Fruit fly (Drosophila melanogaster) whole organism, wandering third instar larva: ENCODE measurements around the gene CG1529.

Experiments used
- Abd-B ChIP-seq: fragments of >200 bp; optimal IDR thresholded peaks from 2 replicates; lab custom pipeline; 2017; ENCODE audit warnings: missing biosample characterization, missing genetic modification characterization
- CG32264 ChIP-seq: fragments of 200-800 bp; sonication (Bioruptor generic); optimal IDR thresholded peaks from 2 replicates; lab custom pipeline; 2016; ENCODE audit warnings: missing biosample characterization, missing genetic modification characterization
- CG9705 ChIP-seq: fragments of 200-800 bp; sonication (Bioruptor generic); optimal IDR thresholded peaks from 2 replicates; lab custom pipeline; 2018; ENCODE audit warnings: missing biosample characterization, mild to moderate bottlenecking, missing genetic modification characterization
- CrebA ChIP-seq: fragments of 200-800 bp; sonication (Bioruptor generic); optimal IDR thresholded peaks from 2 replicates; lab custom pipeline; 2016; ENCODE audit warnings: missing biosample characterization, mild to moderate bottlenecking, missing genetic modification characterization, borderline replicate concordance
- Dfd ChIP-seq: fragments of >200 bp; optimal IDR thresholded peaks from 2 replicates; lab custom pipeline; 2017; ENCODE audit warnings: missing biosample characterization, missing genetic modification characterization
- Dif ChIP-seq: fragments of 200-275, 200-300 bp; sonication (Bioruptor generic); optimal IDR thresholded peaks from 2 replicates; lab custom pipeline; 2018; ENCODE audit warnings: missing biosample characterization, missing genetic modification characterization; ENCODE audit not compliant: partially characterized antibody
- GATAd ChIP-seq: sonication (Bioruptor generic); optimal IDR thresholded peaks from 2 replicates; lab custom pipeline; 2016; ENCODE audit warnings: missing biosample characterization, missing genetic modification characterization
- HLH106 ChIP-seq: fragments of 200-800 bp; optimal IDR thresholded peaks from 3 replicates; lab custom pipeline; 2019; ENCODE audit warnings: missing biosample characterization, mild to moderate bottlenecking, missing genetic modification characterization, moderate library complexity
- Hnf4 ChIP-seq: fragments of 200-800 bp; sonication (Bioruptor generic); optimal IDR thresholded peaks from 2 replicates; lab custom pipeline; 2016; ENCODE audit warnings: missing biosample characterization, mild to moderate bottlenecking, missing genetic modification characterization
- Hr78 ChIP-seq: fragments of >200 bp; optimal IDR thresholded peaks from 2 replicates; lab custom pipeline; 2017; ENCODE audit warnings: missing biosample characterization, missing genetic modification characterization
- Hr83 ChIP-seq: fragments of 200-300 bp; sonication (Bioruptor generic); optimal IDR thresholded peaks from 2 replicates; lab custom pipeline; 2016; ENCODE audit warnings: missing biosample characterization, mild to moderate bottlenecking, missing genetic modification characterization, moderate library complexity; ENCODE audit not compliant: poor library complexity, severe bottlenecking
- Jra ChIP-seq: sonication (Bioruptor generic); optimal IDR thresholded peaks from 2 replicates; lab custom pipeline; 2016; ENCODE audit warnings: missing biosample characterization, missing genetic modification characterization
- Mio ChIP-seq: sonication (Bioruptor generic); optimal IDR thresholded peaks from 2 replicates; lab custom pipeline; 2016; ENCODE audit warnings: missing biosample characterization, missing genetic modification characterization
- Myc ChIP-seq: fragments of >200 bp; optimal IDR thresholded peaks from 2 replicates; lab custom pipeline; 2017
- N ChIP-seq: fragments of >200 bp; optimal IDR thresholded peaks from 2 replicates; lab custom pipeline; 2018; ENCODE audit warnings: missing biosample characterization, missing external identifiers, missing genetic modification characterization
- OdsH ChIP-seq: fragments of 200-800 bp; sonication (Bioruptor generic); optimal IDR thresholded peaks from 2 replicates; lab custom pipeline; 2016; ENCODE audit warnings: missing biosample characterization, mild to moderate bottlenecking, missing genetic modification characterization
- Rel ChIP-seq, 2 experiments: fragments of 200-800 bp; sonication (Bioruptor generic) in 1 of 2; optimal IDR thresholded peaks; 2 replicates in 1 of 2; 3 replicates in 1 of 2; lab custom pipeline; 2016 to 2019; ENCODE audit warnings: mild to moderate bottlenecking in 2 of 2, missing biosample characterization in 2 of 2, missing genetic modification characterization in 2 of 2, moderate library complexity in 1 of 2
- Sp1 ChIP-seq: fragments of 200-800 bp; sonication (Bioruptor generic); optimal IDR thresholded peaks from 3 replicates; lab custom pipeline; 2019; ENCODE audit warnings: missing biosample characterization, mild to moderate bottlenecking, missing genetic modification characterization, moderate library complexity
- Vsx2 ChIP-seq: fragments of 200-300, 225-300 bp; sonication (Bioruptor generic); optimal IDR thresholded peaks from 2 replicates; lab custom pipeline; 2018; ENCODE audit warnings: missing biosample characterization, missing genetic modification characterization; ENCODE audit not compliant: partially characterized antibody
- br ChIP-seq: fragments of 200-800 bp; sonication (Bioruptor generic); optimal IDR thresholded peaks from 2 replicates; lab custom pipeline; 2016; ENCODE audit warnings: missing biosample characterization, missing genetic modification characterization
- brk ChIP-seq: fragments of 200-800 bp; sonication (Bioruptor generic); optimal IDR thresholded peaks from 2 replicates; lab custom pipeline; 2016; ENCODE audit warnings: missing biosample characterization, mild to moderate bottlenecking, missing genetic modification characterization
- dl ChIP-seq, 2 experiments: fragments of 175-275, 200-275 bp in 1 of 2; fragments of 200-275 bp in 1 of 2; sonication (Bioruptor generic); optimal IDR thresholded peaks; lab custom pipeline; 2018; ENCODE audit warnings: mild to moderate bottlenecking in 2 of 2, missing biosample characterization in 2 of 2, missing genetic modification characterization in 2 of 2, moderate library complexity in 2 of 2; ENCODE audit not compliant: partially characterized antibody in 2 of 2, insufficient read depth in 1 of 2
- dmrt93B ChIP-seq: fragments of 200-800 bp; sonication (Bioruptor generic); optimal IDR thresholded peaks from 2 replicates; lab custom pipeline; 2018; ENCODE audit warnings: missing biosample characterization, mild to moderate bottlenecking, missing genetic modification characterization
- dsf ChIP-seq: sonication (Bioruptor generic); optimal IDR thresholded peaks from 2 replicates; lab custom pipeline; 2016; ENCODE audit warnings: missing biosample characterization, missing genetic modification characterization, borderline replicate concordance
- ey ChIP-seq: fragments of 200-800 bp; sonication (Bioruptor generic); optimal IDR thresholded peaks from 2 replicates; lab custom pipeline; 2016; ENCODE audit warnings: missing biosample characterization, missing genetic modification characterization
- foxo ChIP-seq, 2 experiments: fragments of 200-800 bp; sonication (Bioruptor generic); optimal IDR thresholded peaks; 2 replicates in 1 of 2; 3 replicates in 1 of 2; lab custom pipeline; 2016 to 2017; ENCODE audit warnings: missing biosample characterization in 2 of 2, missing genetic modification characterization in 2 of 2
- fru ChIP-seq: fragments of 200-800 bp; sonication (Bioruptor generic); optimal IDR thresholded peaks from 3 replicates; lab custom pipeline; 2016; ENCODE audit warnings: missing biosample characterization, mild to moderate bottlenecking, missing genetic modification characterization
- h ChIP-seq: fragments of 200-800 bp; sonication (Bioruptor generic); optimal IDR thresholded peaks from 3 replicates; lab custom pipeline; 2016; ENCODE audit warnings: missing biosample characterization, mild to moderate bottlenecking, missing genetic modification characterization
- jim ChIP-seq: fragments of 175-275, 200-325 bp; sonication (Bioruptor generic); optimal IDR thresholded peaks from 2 replicates; lab custom pipeline; 2016; ENCODE audit warnings: missing biosample characterization, mild to moderate bottlenecking, missing genetic modification characterization
- lola ChIP-seq: fragments of >200 bp; optimal IDR thresholded peaks from 2 replicates; lab custom pipeline; 2017; ENCODE audit warnings: missing biosample characterization, missing genetic modification characterization
- pan ChIP-seq: fragments of >200 bp; optimal IDR thresholded peaks from 2 replicates; lab custom pipeline; 2017
- psq ChIP-seq: fragments of 200-800 bp; sonication (Bioruptor generic); optimal IDR thresholded peaks from 3 replicates; lab custom pipeline; 2017; ENCODE audit warnings: missing biosample characterization, mild to moderate bottlenecking, missing genetic modification characterization, moderate library complexity
- rgr ChIP-seq: fragments of 200-800 bp; sonication (Bioruptor generic); optimal IDR thresholded peaks from 3 replicates; lab custom pipeline; 2016; ENCODE audit warnings: missing biosample characterization, mild to moderate bottlenecking, missing genetic modification characterization
- sage ChIP-seq: fragments of 200-800 bp; sonication (Bioruptor generic); optimal IDR thresholded peaks from 2 replicates; lab custom pipeline; 2016; ENCODE audit warnings: missing biosample characterization, mild to moderate bottlenecking, missing genetic modification characterization
- sv ChIP-seq: fragments of 200-800 bp; sonication (Bioruptor generic); optimal IDR thresholded peaks from 3 replicates; lab custom pipeline; 2016; ENCODE audit warnings: missing biosample characterization, missing genetic modification characterization
- tai ChIP-seq: sonication (Bioruptor generic); optimal IDR thresholded peaks from 2 replicates; lab custom pipeline; 2016; ENCODE audit warnings: missing biosample characterization, missing genetic modification characterization
- usp ChIP-seq: fragments of >200 bp; optimal IDR thresholded peaks from 2 replicates; lab custom pipeline; 2017; ENCODE audit warnings: missing biosample characterization, missing genetic modification characterization
- woc ChIP-seq: sonication (Bioruptor generic); optimal IDR thresholded peaks from 2 replicates; lab custom pipeline; 2016; ENCODE audit warnings: missing biosample characterization, mild to moderate bottlenecking, missing genetic modification characterization

CG1529 gene

DNA sequence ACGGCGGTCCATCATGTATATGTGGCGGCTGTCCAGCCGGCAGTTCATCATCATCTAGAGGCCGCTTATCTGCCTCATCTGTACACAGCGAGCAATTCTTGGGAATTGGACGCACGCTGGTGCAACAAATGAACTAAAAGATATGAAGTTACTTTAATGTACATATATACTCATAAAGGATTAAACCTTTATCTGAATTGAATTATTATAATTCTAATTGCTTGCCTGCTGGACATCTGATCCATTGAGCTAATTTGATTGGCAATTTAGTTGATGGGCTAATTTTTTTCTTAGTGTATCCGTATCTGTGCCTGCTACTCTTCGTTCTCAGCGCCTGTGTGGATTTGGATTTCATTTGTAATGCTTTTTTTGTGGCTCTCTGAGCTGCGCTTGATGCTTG, 41.2 kb upstream of the CG1529 start:
- TF ChIP-seq br (GFP tag; lab: Kevin White, UChicago) (peak; percentile 85), HLH106 (tag; lab: Kevin White, UChicago) (peak; percentile 85), N (GFP tag; lab: Kevin White, UChicago) (no peak), Abd-B (no peak), tai (GFP tag; lab: Kevin White, UChicago) (peak; percentile 29), Hnf4 (GFP tag; lab: Kevin White, UChicago) (peak; percentile 73), sage (peak; percentile 48), Dfd (no peak), Dif (GFP tag; lab: Kevin White, UChicago) (no peak), CG32264 (peak; percentile 55), CG9705 (GFP tag; lab: Kevin White, UChicago) (peak; percentile 60), Jra (GFP tag; lab: Kevin White, UChicago) (peak; percentile 70), Sp1 (GFP tag; lab: Kevin White, UChicago) (peak; percentile 83), usp (GFP tag; lab: Kevin White, UChicago) (no peak), Hr78 (no peak), ey (GFP tag; lab: Kevin White, UChicago) (peak; percentile 86), dsf (GFP tag; lab: Kevin White, UChicago) (peak; percentile 19), lola (GFP tag; lab: Kevin White, UChicago) (no peak), Hr83 (GFP tag; lab: Kevin White, UChicago) (no peak), fru (peak; percentile 85), Rel (GFP tag; optimal IDR thresholded peaks at IDR 0.05; lab: Kevin White, UChicago) (peak; percentile 29), Rel (tag; optimal IDR thresholded peaks at IDR 0.05; lab: Kevin White, UChicago) (peak; percentile 72), dmrt93B (peak; percentile 72), psq (GFP tag; lab: Kevin White, UChicago) (peak; percentile 75), sv (GFP tag; lab: Kevin White, UChicago) (no peak), foxo (GFP tag; optimal IDR thresholded peaks at IDR 0.05; lab: Kevin White, UChicago) (peak in 1 of 2 experiments; percentile 84), GATAd (GFP tag; lab: Kevin White, UChicago) (no peak), brk (peak; percentile 58), CrebA (GFP tag; lab: Kevin White, UChicago) (no peak), pan (lab: Kevin White, UChicago) (no peak), dl (GFP tag; optimal IDR thresholded peaks at IDR 0.05; lab: Kevin White, UChicago; ENCODE audit: insufficient read depth in 1 of 2, partially characterized antibody in 2 of 2) (no peak), OdsH (GFP tag; lab: Kevin White, UChicago) (peak; percentile 85), Myc (no peak), h (GFP tag; lab: Kevin White, UChicago) (peak; percentile 85), woc (peak; percentile 81), rgr (GFP tag; lab: Kevin White, UChicago) (peak; percentile 84), jim (GFP tag; lab: Kevin White, UChicago) (no peak), Vsx2 (GFP tag; lab: Kevin White, UChicago) (no peak), Mio (no peak)

DNA sequence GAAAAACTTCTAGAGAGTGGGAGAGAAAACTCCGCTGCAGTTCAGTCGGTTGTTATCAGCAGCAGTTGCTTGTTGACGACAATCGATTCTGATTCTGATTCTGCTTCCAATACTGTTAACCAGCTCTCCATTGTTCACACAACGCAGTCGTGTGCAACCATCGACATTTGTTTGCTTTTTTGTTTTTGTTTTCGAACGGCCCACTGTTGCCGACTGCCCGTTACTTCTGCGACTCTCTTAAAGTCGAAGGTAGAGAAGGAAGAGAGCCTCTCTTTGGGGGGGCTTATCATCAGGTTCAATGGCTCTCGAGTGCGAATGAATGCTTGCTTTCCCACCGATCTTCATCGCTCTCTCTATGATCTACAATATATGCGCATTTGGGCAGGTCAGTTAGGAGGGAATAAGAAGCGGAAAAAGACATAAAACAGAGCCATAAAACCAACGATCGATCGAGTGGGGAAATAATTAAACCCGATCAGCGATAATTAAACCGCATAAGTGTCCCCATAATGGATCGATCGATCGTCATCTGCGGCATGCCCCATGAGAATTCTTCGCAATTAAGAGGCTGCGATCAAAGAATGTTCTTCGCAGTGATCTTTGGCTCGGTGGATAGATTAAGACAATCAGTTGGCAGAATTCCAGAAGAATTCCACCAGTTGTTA, 40.1 kb upstream of the CG1529 start:
- TF ChIP-seq sage (no peak), CG9705 (GFP tag; lab: Kevin White, UChicago) (no peak), CrebA (GFP tag; lab: Kevin White, UChicago) (peak; percentile 26), jim (GFP tag; lab: Kevin White, UChicago) (no peak), tai (GFP tag; lab: Kevin White, UChicago) (no peak), usp (GFP tag; lab: Kevin White, UChicago) (no peak), CG32264 (no peak), woc (no peak), Hr78 (no peak), OdsH (GFP tag; lab: Kevin White, UChicago) (no peak), Abd-B (no peak), foxo (GFP tag; optimal IDR thresholded peaks at IDR 0.05; lab: Kevin White, UChicago) (no peak), pan (lab: Kevin White, UChicago) (no peak), Dfd (no peak), GATAd (GFP tag; lab: Kevin White, UChicago) (no peak), HLH106 (tag; lab: Kevin White, UChicago) (no peak), Dif (GFP tag; lab: Kevin White, UChicago) (peak; percentile 38), Hnf4 (GFP tag; lab: Kevin White, UChicago) (no peak), rgr (GFP tag; lab: Kevin White, UChicago) (peak; percentile 8), Hr83 (GFP tag; lab: Kevin White, UChicago) (peak; percentile 7), h (GFP tag; lab: Kevin White, UChicago) (peak; percentile 38), fru (peak; percentile 53), Vsx2 (GFP tag; lab: Kevin White, UChicago) (no peak), dsf (GFP tag; lab: Kevin White, UChicago) (no peak), brk (no peak), Mio (no peak), psq (GFP tag; lab: Kevin White, UChicago) (peak; percentile 46), Myc (no peak), ey (GFP tag; lab: Kevin White, UChicago) (no peak), br (GFP tag; lab: Kevin White, UChicago) (peak; percentile 50), Sp1 (GFP tag; lab: Kevin White, UChicago) (no peak), Rel (GFP tag; optimal IDR thresholded peaks at IDR 0.05; lab: Kevin White, UChicago) (no peak), Rel (tag; optimal IDR thresholded peaks at IDR 0.05; lab: Kevin White, UChicago) (peak; percentile 55), lola (GFP tag; lab: Kevin White, UChicago) (no peak), N (GFP tag; lab: Kevin White, UChicago) (no peak), dl (GFP tag; optimal IDR thresholded peaks at IDR 0.05; lab: Kevin White, UChicago; ENCODE audit: insufficient read depth in 1 of 2, partially characterized antibody in 2 of 2) (peak in 1 of 2 experiments; percentile 67), dmrt93B (no peak), Jra (GFP tag; lab: Kevin White, UChicago) (no peak), sv (GFP tag; lab: Kevin White, UChicago) (no peak)
